Worm (Caenorhabditis elegans) whole organism, young adult: ENCODE results near the gene vit-1.

Experiments used
- F55B11.4 ChIP-seq: sonication (generic microtip); optimal IDR thresholded peaks from 2 replicates; lab custom pipeline; 2016; ENCODE audit warnings: missing compliant biosample characterization, missing genetic modification characterization, borderline replicate concordance; ENCODE audit not compliant: insufficient read depth
- Y56A3A.18 ChIP-seq: fragments of 200-800 bp; sonication (Bioruptor generic); IDR thresholded peaks from 2 replicates; pipeline ENCODE4 v1.3.6; 2022; ENCODE audit warnings: missing genetic modification reagents, missing genetic modification characterization, missing compliant biosample characterization
- Y79H2A.3 ChIP-seq: fragments of 200-800 bp; sonication (Bioruptor generic); conservative IDR thresholded peaks from 2 replicates; pipeline ENCODE4 v1.3.6; 2022; ENCODE audit warnings: missing genetic modification reagents, missing genetic modification characterization, missing compliant biosample characterization
- atf-7 ChIP-seq: sonication (generic microtip); optimal IDR thresholded peaks from 2 replicates; lab custom pipeline; 2017; ENCODE audit warnings: mild to moderate bottlenecking, missing genetic modification characterization, missing compliant biosample characterization
- attf-5 ChIP-seq: fragments of 200-800 bp; sonication (Bioruptor generic); optimal IDR thresholded peaks from 2 replicates; lab custom pipeline; 2018; ENCODE audit warnings: mild to moderate bottlenecking, missing genetic modification characterization, missing compliant biosample characterization
- him-1 ChIP-seq: sonication (generic microtip); optimal IDR thresholded peaks from 2 replicates; lab custom pipeline; 2016; ENCODE audit warnings: missing genotype, missing genetic modification reagents, missing genetic modification characterization, missing compliant biosample characterization
- hlh-26 ChIP-seq: fragments of 200-800 bp; sonication (Bioruptor generic); conservative IDR thresholded peaks from 2 replicates; pipeline ENCODE4 v1.3.6; 2022; ENCODE audit warnings: missing genetic modification reagents, missing genetic modification characterization, missing compliant biosample characterization
- hmg-1.2 ChIP-seq: fragments of 200-800 bp; sonication (Bioruptor generic); IDR thresholded peaks from 2 replicates; pipeline ENCODE4 v1.3.6; 2022; ENCODE audit warnings: missing genetic modification reagents, missing genetic modification characterization, missing compliant biosample characterization
- let-607 ChIP-seq, 2 experiments: fragments of 200-800 bp in 1 of 2; sonication (Bioruptor generic) in 1 of 2; sonication (generic microtip) in 1 of 2; optimal IDR thresholded peaks; 2 replicates each; lab custom pipeline; 2016 to 2018; ENCODE audit warnings: mild to moderate bottlenecking in 2 of 2, missing compliant biosample characterization in 2 of 2, missing genetic modification characterization in 2 of 2, moderate library complexity in 2 of 2, missing genotype in 1 of 2
- lin-35 ChIP-seq, 3 experiments: fragments of 150-350 bp in 2 of 3; sonication (generic microtip) in 1 of 3; optimal IDR thresholded peaks; 2 replicates each; lab custom pipeline; 2014 to 2018; ENCODE audit warnings: missing biosample characterization in 3 of 3, missing genetic modification characterization in 3 of 3, missing genetic modification reagents in 3 of 3
- mel-28 ChIP-seq: sonication (generic microtip); optimal IDR thresholded peaks from 2 replicates; lab custom pipeline; 2016; ENCODE audit warnings: borderline replicate concordance, mild to moderate bottlenecking, missing genetic modification characterization, missing compliant biosample characterization
- nfya-2 ChIP-seq: fragments of 200-800 bp; sonication (Bioruptor generic); IDR thresholded peaks from 2 replicates; pipeline ENCODE4 v1.3.6; 2022; ENCODE audit warnings: missing genetic modification reagents, missing genetic modification characterization, missing compliant biosample characterization
- nfyb-1 ChIP-seq: fragments of 200-800 bp; sonication (Bioruptor generic); IDR thresholded peaks from 2 replicates; pipeline ENCODE4 v1.3.6; 2022; ENCODE audit warnings: missing genetic modification reagents, missing genetic modification characterization, missing compliant biosample characterization

- no peak for TF ChIP-seq Y79H2A.3 (GFP tag; lab: Robert Waterston, UW)
- TF ChIP-seq nfya-2 (GFP tag; lab: Robert Waterston, UW): no peak
- no peak for TF ChIP-seq hlh-26 (GFP tag; lab: Robert Waterston, UW)
- no peak for TF ChIP-seq lin-35 (GFP tag; optimal IDR thresholded peaks at IDR 0.05; lab: Kevin White, UChicago)
- no peak for TF ChIP-seq hmg-1.2 (GFP tag; lab: Robert Waterston, UW)
- no peak for TF ChIP-seq mel-28 (tag; lab: Kevin White, UChicago)
- no peak for TF ChIP-seq nfyb-1 (GFP tag; lab: Robert Waterston, UW)
- TF ChIP-seq him-1 (tag; lab: Kevin White, UChicago): no peak
- no peak for TF ChIP-seq attf-5 (GFP tag; lab: Kevin White, UChicago)
- no peak for TF ChIP-seq atf-7 (tag; lab: Kevin White, UChicago)
- no peak for TF ChIP-seq let-607 (tag; optimal IDR thresholded peaks at IDR 0.05; lab: Kevin White, UChicago)
- no peak for TF ChIP-seq F55B11.4 (tag; lab: Kevin White, UChicago)
- no peak for TF ChIP-seq Y56A3A.18 (GFP tag; lab: Robert Waterston, UW)
These were observed 16.2 kb downstream of the vit-1 start, which contains the start of gene ref-2 for ce11 chrX:7743939-7744338.
